Fruit fly (Drosophila melanogaster) whole organism, adult: ENCODE results near the gene CG1910.

Source experiments
- CG11617 ChIP-seq: fragments of 200-800 bp; sonication (Bioruptor generic); optimal IDR thresholded peaks from 2 replicates; lab custom pipeline; 2017; ENCODE audit warnings: mild to moderate bottlenecking, missing biosample characterization, missing genetic modification reagents, missing genetic modification characterization
- CG12768 ChIP-seq: fragments of 200-800 bp; sonication (Bioruptor generic); optimal IDR thresholded peaks from 2 replicates; lab custom pipeline; 2017; ENCODE audit warnings: missing biosample characterization, missing genetic modification characterization, mild to moderate bottlenecking, moderate library complexity, missing genetic modification reagents
- CG14711 ChIP-seq: fragments of 200-800 bp; sonication (Bioruptor generic); optimal IDR thresholded peaks from 2 replicates; lab custom pipeline; 2018; ENCODE audit warnings: missing biosample characterization, mild to moderate bottlenecking, missing genetic modification characterization, moderate library complexity
- CG1620 ChIP-seq: fragments of 200-800 bp; sonication (Bioruptor generic); optimal IDR thresholded peaks from 2 replicates; lab custom pipeline; 2016; ENCODE audit warnings: missing biosample characterization, missing genetic modification characterization
- CG33017 ChIP-seq: fragments of 200-800 bp; sonication (Bioruptor generic); optimal IDR thresholded peaks from 2 replicates; lab custom pipeline; 2018; ENCODE audit warnings: missing biosample characterization, mild to moderate bottlenecking, missing genetic modification characterization, moderate library complexity
- CG5204 ChIP-seq: fragments of 200-800 bp; sonication (Bioruptor generic); optimal IDR thresholded peaks from 2 replicates; lab custom pipeline; 2016; ENCODE audit warnings: missing biosample characterization, missing genetic modification characterization
- CG7045 ChIP-seq: fragments of 200-800 bp; sonication (Bioruptor generic); optimal IDR thresholded peaks from 2 replicates; lab custom pipeline; 2017; ENCODE audit warnings: missing biosample characterization, mild to moderate bottlenecking, missing genetic modification characterization
- CG7101 ChIP-seq: fragments of 200-800 bp; sonication (Bioruptor generic); optimal IDR thresholded peaks from 2 replicates; lab custom pipeline; 2018; ENCODE audit warnings: missing biosample characterization, mild to moderate bottlenecking, missing genetic modification characterization, moderate library complexity
- Clk ChIP-seq: fragments of 200-800 bp; sonication (Bioruptor generic); optimal IDR thresholded peaks from 2 replicates; lab custom pipeline; 2017; ENCODE audit warnings: missing biosample characterization, missing genetic modification characterization
- Crg-1 ChIP-seq: fragments of 200-800 bp; sonication (Bioruptor generic); optimal IDR thresholded peaks from 2 replicates; lab custom pipeline; 2016; ENCODE audit warnings: missing biosample characterization, missing genetic modification characterization
- Hr96 ChIP-seq: fragments of 200-800 bp; sonication (Bioruptor generic); optimal IDR thresholded peaks from 2 replicates; lab custom pipeline; 2016; ENCODE audit warnings: missing biosample characterization, missing genetic modification characterization
- Mnt ChIP-seq: fragments of 200-800 bp; sonication (Bioruptor generic); optimal IDR thresholded peaks from 2 replicates; lab custom pipeline; 2016; ENCODE audit warnings: missing biosample characterization, mild to moderate bottlenecking, missing genetic modification characterization
- bab1 ChIP-seq: fragments of 200-800 bp; sonication (Bioruptor generic); optimal IDR thresholded peaks from 3 replicates; lab custom pipeline; 2019; ENCODE audit warnings: missing biosample characterization, mild to moderate bottlenecking, missing genetic modification characterization, moderate library complexity
- cic ChIP-seq: fragments of 200-800 bp; sonication (Bioruptor generic); optimal IDR thresholded peaks from 2 replicates; lab custom pipeline; 2017; ENCODE audit warnings: missing biosample characterization, mild to moderate bottlenecking, missing genetic modification characterization, moderate library complexity
- cnc ChIP-seq, 2 experiments: fragments of >200 bp; optimal IDR thresholded peaks; 2 replicates each; lab custom pipeline; 2017
- kay ChIP-seq: fragments of 200-800 bp; sonication (Bioruptor generic); peaks from one replicate; lab custom pipeline; 2016; ENCODE audit warnings: missing biosample characterization, missing genetic modification characterization, borderline replicate concordance
- ovo ChIP-seq: fragments of 200-800 bp; sonication (Bioruptor generic); optimal IDR thresholded peaks from 2 replicates; lab custom pipeline; 2016; ENCODE audit warnings: missing biosample characterization, missing genetic modification characterization
- pad ChIP-seq: fragments of 200-800 bp; sonication (Bioruptor generic); optimal IDR thresholded peaks from 3 replicates; lab custom pipeline; 2017; ENCODE audit warnings: missing biosample characterization, missing genetic modification characterization, mild to moderate bottlenecking, moderate library complexity, missing genetic modification reagents
- tj ChIP-seq: fragments of 200-800 bp; sonication (Bioruptor generic); optimal IDR thresholded peaks from 3 replicates; lab custom pipeline; 2017; ENCODE audit warnings: missing biosample characterization, mild to moderate bottlenecking, missing genetic modification characterization, moderate library complexity
- toe ChIP-seq: fragments of 200-800 bp; sonication (Bioruptor generic); optimal IDR thresholded peaks from 2 replicates; lab custom pipeline; 2016; ENCODE audit warnings: missing biosample characterization, missing genetic modification characterization

The CG1910 gene

dm6 chr3R:31761529-31762009, 14.1 kb downstream of the CG1910 start, which contains the start of gene Smvt:
Smvt (minus strand) TSS chr3R:31761579.
- TF ChIP-seq kay (no peak), cnc (optimal IDR thresholded peaks at IDR 0.05; lab: Kevin White, UChicago) (peak in 1 of 2 experiments; percentile 13), cic (peak; percentile 83), CG14711 (tag; lab: Kevin White, UChicago) (no peak), ovo (no peak), CG5204 (no peak), tj (no peak), pad (GFP tag; lab: Kevin White, UChicago) (no peak), CG7045 (GFP tag; lab: Kevin White, UChicago) (no peak), CG12768 (GFP tag; lab: Kevin White, UChicago) (no peak)

dm6 chr3R:31762672-31763071, 15.2 kb downstream of the CG1910 start:
- TF ChIP-seq Clk (GFP tag; lab: Kevin White, UChicago) (no peak), Crg-1 (GFP tag; lab: Kevin White, UChicago) (no peak), Hr96 (GFP tag; lab: Kevin White, UChicago) (no peak), CG11617 (GFP tag; lab: Kevin White, UChicago) (no peak), CG1620 (GFP tag; lab: Kevin White, UChicago) (no peak), CG12768 (GFP tag; lab: Kevin White, UChicago) (no peak), bab1 (GFP tag; lab: Kevin White, UChicago) (no peak)

DNA sequence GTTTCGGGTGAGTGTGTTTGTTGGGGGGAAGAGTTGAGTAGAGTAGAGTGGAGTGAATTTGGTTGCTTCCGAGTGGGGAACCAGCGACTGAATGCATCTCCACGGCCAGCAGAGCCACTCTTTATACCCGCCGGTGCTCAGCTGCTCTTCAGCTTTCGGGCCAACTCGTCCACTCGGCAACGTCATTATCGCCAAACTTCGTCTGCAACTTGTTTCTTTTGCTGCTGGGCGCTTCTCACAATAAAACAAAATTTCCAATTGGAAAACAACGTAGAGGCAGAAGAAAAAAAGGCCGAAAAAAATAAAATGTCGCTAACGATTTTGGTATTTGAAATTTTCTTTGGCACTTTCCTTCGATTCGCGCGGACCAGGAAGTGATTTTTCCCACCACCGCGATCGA, 17.2 kb downstream of the CG1910 start, which contains the start of gene CG2150:
CG2150 (minus strand) TSS at position 101 of the 400 bp plus-strand sequence.
- no peak for TF ChIP-seq CG7101
- TF ChIP-seq kay: no peak
- no peak for TF ChIP-seq CG7045 (GFP tag; lab: Kevin White, UChicago)
- no peak for TF ChIP-seq CG14711 (tag; lab: Kevin White, UChicago)
- no peak for TF ChIP-seq tj
- TF ChIP-seq CG5204: no peak
- TF ChIP-seq CG1620 (GFP tag; lab: Kevin White, UChicago): no peak
- no peak for TF ChIP-seq CG33017 (tag; lab: Kevin White, UChicago)
- no peak for TF ChIP-seq CG12768 (GFP tag; lab: Kevin White, UChicago)
- TF ChIP-seq toe (GFP tag; lab: Kevin White, UChicago): no peak
- TF ChIP-seq CG11617 (GFP tag; lab: Kevin White, UChicago): no peak
- TF ChIP-seq Crg-1 (GFP tag; lab: Kevin White, UChicago): no peak
- no peak for TF ChIP-seq cic
- TF ChIP-seq Hr96 (GFP tag; lab: Kevin White, UChicago): no peak
- no peak for TF ChIP-seq Clk (GFP tag; lab: Kevin White, UChicago)
- no peak for TF ChIP-seq ovo
- no peak for TF ChIP-seq cnc (optimal IDR thresholded peaks at IDR 0.05; lab: Kevin White, UChicago)
- no peak for TF ChIP-seq pad (GFP tag; lab: Kevin White, UChicago)

- TF ChIP-seq Crg-1 (GFP tag; lab: Kevin White, UChicago): no peak
- no peak for TF ChIP-seq CG1620 (GFP tag; lab: Kevin White, UChicago)
- TF ChIP-seq cnc (optimal IDR thresholded peaks at IDR 0.05; lab: Kevin White, UChicago): no peak
- TF ChIP-seq CG5204: no peak
- no peak for TF ChIP-seq tj
- TF ChIP-seq Mnt: no peak
Measured at dm6 chr3R:31765145-31765544, 17.7 kb downstream of the CG1910 start.

- TF ChIP-seq CG14711 (tag; lab: Kevin White, UChicago): no peak
- no peak for TF ChIP-seq pad (GFP tag; lab: Kevin White, UChicago)
- TF ChIP-seq ovo: no peak
- TF ChIP-seq Crg-1 (GFP tag; lab: Kevin White, UChicago): no peak
- no peak for TF ChIP-seq kay
- TF ChIP-seq cic: no peak
- TF ChIP-seq CG12768 (GFP tag; lab: Kevin White, UChicago): no peak
- TF ChIP-seq Hr96 (GFP tag; lab: Kevin White, UChicago): no peak
- no peak for TF ChIP-seq Clk (GFP tag; lab: Kevin White, UChicago)
- TF ChIP-seq CG5204: no peak
- no peak for TF ChIP-seq tj
- no peak for TF ChIP-seq CG7101
- TF ChIP-seq CG1620 (GFP tag; lab: Kevin White, UChicago): no peak
- TF ChIP-seq bab1 (GFP tag; lab: Kevin White, UChicago): no peak
- TF ChIP-seq CG11617 (GFP tag; lab: Kevin White, UChicago): no peak
- no peak for TF ChIP-seq Mnt
Measured at dm6 chr3R:31767528-31767927, 20.1 kb downstream of the CG1910 start.

DNA sequence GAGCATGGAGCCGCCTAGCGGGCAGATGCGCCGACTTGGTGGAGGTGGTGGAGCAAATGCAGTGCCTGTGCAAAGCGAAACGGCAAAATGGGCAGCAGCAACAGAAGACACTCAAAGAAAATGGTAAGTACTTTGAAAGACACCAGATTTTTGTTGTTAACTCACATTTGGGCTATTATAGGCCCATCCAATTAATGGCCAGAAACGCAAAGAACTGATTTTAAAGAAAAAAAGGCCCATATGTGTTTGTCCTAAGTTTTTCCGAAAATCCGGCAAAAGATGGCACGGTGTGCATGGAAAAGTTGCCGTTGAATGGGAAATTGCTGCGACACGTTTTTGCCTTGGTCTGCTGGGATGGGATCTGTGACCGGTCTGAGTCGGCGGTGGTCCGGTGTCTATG, 20.8 kb downstream of the CG1910 start:
- TF ChIP-seq Crg-1 (GFP tag; lab: Kevin White, UChicago): no peak
- TF ChIP-seq CG1620 (GFP tag; lab: Kevin White, UChicago): no peak
- TF ChIP-seq cnc (optimal IDR thresholded peaks at IDR 0.05; lab: Kevin White, UChicago): no peak

dm6 chr3R:31771790-31772576, 24.5 kb downstream of the CG1910 start, which contains the start of the genes betaGlu and sip3:
betaGlu (minus strand) TSS chr3R:31771848.
sip3 (plus strand) TSS chr3R:31772219.
- TF ChIP-seq cnc (optimal IDR thresholded peaks at IDR 0.05; lab: Kevin White, UChicago) (no peak), cic (no peak), Crg-1 (GFP tag; lab: Kevin White, UChicago) (no peak), Mnt (no peak), Clk (GFP tag; lab: Kevin White, UChicago) (no peak), bab1 (GFP tag; lab: Kevin White, UChicago) (peak; percentile 32), CG12768 (GFP tag; lab: Kevin White, UChicago) (no peak), pad (GFP tag; lab: Kevin White, UChicago) (peak; percentile 7), CG11617 (GFP tag; lab: Kevin White, UChicago) (peak; percentile 31), CG7045 (GFP tag; lab: Kevin White, UChicago) (no peak), CG1620 (GFP tag; lab: Kevin White, UChicago) (peak; percentile 7), toe (GFP tag; lab: Kevin White, UChicago) (peak; percentile 61), kay (peak; percentile 96)
